Fruit fly (Drosophila melanogaster): Measurements from ENCODE around the gene CG31220.

CG31220 gene

DNA sequence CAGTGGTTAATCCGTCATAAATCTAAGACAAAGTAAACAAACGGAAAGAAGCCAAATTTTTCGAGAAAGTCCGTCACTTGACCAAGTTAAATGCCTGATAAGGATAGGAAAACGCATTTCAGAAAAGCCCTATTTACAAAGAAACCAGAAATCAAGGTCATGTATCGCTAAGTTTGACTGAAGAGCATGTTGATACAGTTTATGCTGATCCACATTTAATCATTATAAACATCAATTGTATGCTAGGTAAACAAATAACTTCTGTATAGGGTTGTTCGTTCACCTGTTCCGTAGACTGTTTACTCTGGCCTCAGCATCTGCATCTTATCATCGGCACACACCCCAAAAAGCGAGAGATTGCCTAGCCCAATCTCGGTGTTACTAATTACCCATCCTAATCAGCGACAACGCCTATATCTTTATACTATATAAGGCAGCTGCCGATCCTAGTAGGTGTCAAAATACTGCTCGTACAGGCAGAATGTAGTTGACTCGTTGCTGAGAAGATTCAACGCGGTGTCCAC, 35.3 kb upstream of the CG31220 start, which contains the start of gene CG16727 (continued):
- TF ChIP-seq CG4424 (GFP tag; optimal IDR thresholded peaks at IDR 0.05), result no peak
- no peak for TF ChIP-seq Atf3 (GFP tag; optimal IDR thresholded peaks at IDR 0.05)
- no peak for TF ChIP-seq CG8089 (GFP tag; optimal IDR thresholded peaks at IDR 0.05)
- no peak for TF ChIP-seq Abd-B (GFP tag; optimal IDR thresholded peaks at IDR 0.05)
- no peak for TF ChIP-seq BEAF-32 (GFP tag; optimal IDR thresholded peaks at IDR 0.05)
- TF ChIP-seq sqz (GFP tag; optimal IDR thresholded peaks at IDR 0.05), result no peak
- TF ChIP-seq CG8388 (GFP tag; optimal IDR thresholded peaks at IDR 0.05), result no peak
- peak; percentile 39 for TF ChIP-seq Sox100B (GFP tag; optimal IDR thresholded peaks at IDR 0.05)
- no peak for TF ChIP-seq tll (GFP tag; optimal IDR thresholded peaks at IDR 0.05)
- no peak for TF ChIP-seq Fer2 (tag; optimal IDR thresholded peaks at IDR 0.05)
- TF ChIP-seq Dbx (GFP tag; IDR thresholded peaks at IDR 0.05), result no peak
- no peak for TF ChIP-seq CG17361 (GFP tag; IDR thresholded peaks at IDR 0.05)
- TF ChIP-seq Chrac-16 (GFP tag; optimal IDR thresholded peaks at IDR 0.05), result no peak
- no peak for TF ChIP-seq twi (tag; optimal IDR thresholded peaks at IDR 0.05)
- peak; percentile 16 for TF ChIP-seq CG12219 (GFP tag; optimal IDR thresholded peaks at IDR 0.05)
- no peak for TF ChIP-seq CG13123 (GFP tag; optimal IDR thresholded peaks at IDR 0.05)
- TF ChIP-seq Hr51 (GFP tag; optimal IDR thresholded peaks at IDR 0.05), result no peak
- TF ChIP-seq CG8924 (tag; optimal IDR thresholded peaks at IDR 0.05), result no peak
- TF ChIP-seq Lim3 (GFP tag; IDR thresholded peaks at IDR 0.05), result no peak
- TF ChIP-seq Six4 (GFP tag; optimal IDR thresholded peaks at IDR 0.05), result no peak
- no peak for TF ChIP-seq CG10147 (GFP tag; optimal IDR thresholded peaks at IDR 0.05)
- no peak for TF ChIP-seq CG33557 (GFP tag; optimal IDR thresholded peaks at IDR 0.05)
- TF ChIP-seq Ravus (GFP tag; IDR thresholded peaks at IDR 0.05), result no peak
- no peak for TF ChIP-seq slp2 (GFP tag; optimal IDR thresholded peaks at IDR 0.05)
- peak; percentile 65 for TF ChIP-seq CG2678 (tag; optimal IDR thresholded peaks at IDR 0.05)
- no peak for TF ChIP-seq trem (tag; optimal IDR thresholded peaks at IDR 0.05)
- no peak for TF ChIP-seq CG32767 (GFP tag; IDR thresholded peaks at IDR 0.05)
- TF ChIP-seq CG12236 (GFP tag; optimal IDR thresholded peaks at IDR 0.05), result no peak
- TF ChIP-seq Opbp (GFP tag; IDR thresholded peaks at IDR 0.05; ENCODE audit: partially characterized antibody), result no peak
- peak; percentile 40 for TF ChIP-seq schlank (tag; optimal IDR thresholded peaks at IDR 0.05)
- TF ChIP-seq pnt (GFP tag; optimal IDR thresholded peaks at IDR 0.05), result no peak
- TF ChIP-seq fu2 (GFP tag; optimal IDR thresholded peaks at IDR 0.05), result no peak
- peak; percentile 18 for TF ChIP-seq CG2875 (GFP tag; optimal IDR thresholded peaks at IDR 0.05)
- TF ChIP-seq esg (GFP tag; conservative IDR thresholded peaks at IDR 0.05), result no peak
- no peak for TF ChIP-seq CG2199 (GFP tag; IDR thresholded peaks at IDR 0.05)
- no peak for TF ChIP-seq CG10274 (GFP tag; optimal IDR thresholded peaks at IDR 0.05)
- no peak for TF ChIP-seq sisA (GFP tag; IDR thresholded peaks at IDR 0.05)
- no peak for TF ChIP-seq ara (GFP tag; IDR thresholded peaks at IDR 0.05)
- TF ChIP-seq tap (tag; optimal IDR thresholded peaks at IDR 0.05), result peak; percentile 2
- TF ChIP-seq ac (GFP tag; optimal IDR thresholded peaks at IDR 0.05), result no peak
- TF ChIP-seq Lhr (GFP tag; optimal IDR thresholded peaks at IDR 0.05), result no peak
- peak; percentile 36 for TF ChIP-seq CG17359 (tag; optimal IDR thresholded peaks at IDR 0.05)
- TF ChIP-seq fd3F (GFP tag; optimal IDR thresholded peaks at IDR 0.05), result no peak
- no peak for TF ChIP-seq CG14860 (GFP tag; IDR thresholded peaks at IDR 0.05; ENCODE audit: partially characterized antibody)
- TF ChIP-seq seq (GFP tag; IDR thresholded peaks at IDR 0.05), result 0 out of 2 replicates have a peak, but pooled peaks have one; percentile 10
- no peak for TF ChIP-seq CG4328 (GFP tag; optimal IDR thresholded peaks at IDR 0.05)
- peak; percentile 65 for TF ChIP-seq CG13296 (GFP tag; optimal IDR thresholded peaks at IDR 0.05)
- no peak for TF ChIP-seq Nf-YA (GFP tag; IDR thresholded peaks at IDR 0.05)
- peak; percentile 38 for TF ChIP-seq CG13424 (tag; optimal IDR thresholded peaks at IDR 0.05)
- TF ChIP-seq Kr (GFP tag; optimal IDR thresholded peaks at IDR 0.05), result no peak
